Fruit fly (Drosophila melanogaster): ENCODE measurements around the gene Drsl2.

dm6 chr3L:3274463-3275177 lies 39.5 kb upstream of the Drsl2 start:
- no peak for TF ChIP-seq EcR (GFP tag; optimal IDR thresholded peaks at IDR 0.05)
- peak; percentile 8 for TF ChIP-seq CG14655 (GFP tag; optimal IDR thresholded peaks at IDR 0.05)
- TF ChIP-seq CG9948 (tag; optimal IDR thresholded peaks at IDR 0.05), result peak; percentile 7
- no peak for TF ChIP-seq CG10348 (GFP tag; IDR thresholded peaks at IDR 0.05)
- TF ChIP-seq CG4496 (GFP tag; IDR thresholded peaks at IDR 0.05), result no peak
- TF ChIP-seq Snoo (tag; optimal IDR thresholded peaks at IDR 0.05), result no peak
- no peak for TF ChIP-seq Pif1B (GFP tag; optimal IDR thresholded peaks at IDR 0.05)
- TF ChIP-seq CG8301 (tag; optimal IDR thresholded peaks at IDR 0.05), result no peak

Data from whole organism, pupa.